Fruit fly (Drosophila melanogaster): ENCODE data around the gene Ir76a.
A peak's percentile ranks its signal among the peaks of the same experiment; 100 is the strongest.

Gene Ir76a

dm6 chr3L:19793438-19793998 is 5.6 kb upstream of the Ir76a start, which contains the start of the genes CG42637, Gyc76C and SREBP (continued):
- TF ChIP-seq Scr (GFP tag; IDR thresholded peaks at IDR 0.05; ENCODE audit: partially characterized antibody), result peak; percentile 15; the same call in 1 of the 2 replicates
- no peak for TF ChIP-seq CG13775 (GFP tag; optimal IDR thresholded peaks at IDR 0.05)
- TF ChIP-seq CG3995 (GFP tag; optimal IDR thresholded peaks at IDR 0.05), result no peak
- TF ChIP-seq CG34376 (GFP tag; optimal IDR thresholded peaks at IDR 0.05), result peak; percentile 19
- TF ChIP-seq Mrtf (GFP tag; IDR thresholded peaks at IDR 0.05), result no peak
- TF ChIP-seq CG11085 (GFP tag; IDR thresholded peaks at IDR 0.05), result no peak
- TF ChIP-seq TFAM (GFP tag; optimal IDR thresholded peaks at IDR 0.05), result no peak
- no peak for TF ChIP-seq CG12299 (tag; optimal IDR thresholded peaks at IDR 0.05)
- TF ChIP-seq hbn (GFP tag; IDR thresholded peaks at IDR 0.05; ENCODE audit: partially characterized antibody), result 0 out of 2 replicates have a peak, but pooled peaks have one; percentile 25
- TF ChIP-seq CG18011 (GFP tag; optimal IDR thresholded peaks at IDR 0.05), result no peak
- no peak for TF ChIP-seq gcm2 (GFP tag; optimal IDR thresholded peaks at IDR 0.05)
- TF ChIP-seq chm (GFP tag; IDR thresholded peaks at IDR 0.05), result peak; percentile 81
- peak; percentile 47 for TF ChIP-seq Abd-B (GFP tag; optimal IDR thresholded peaks at IDR 0.05)
- TF ChIP-seq CG17186 (GFP tag; optimal IDR thresholded peaks at IDR 0.05), result peak; percentile 56
- peak; percentile 31 for TF ChIP-seq Sry-β (GFP tag; optimal IDR thresholded peaks at IDR 0.05)
- peak; percentile 75 for TF ChIP-seq CTCF (GFP tag; optimal IDR thresholded peaks at IDR 0.05)
- TF ChIP-seq Chrac-16 (GFP tag; optimal IDR thresholded peaks at IDR 0.05), result no peak
- no peak for TF ChIP-seq dm (GFP tag; optimal IDR thresholded peaks at IDR 0.05)
- no peak for TF ChIP-seq CG33557 (GFP tag; optimal IDR thresholded peaks at IDR 0.05)
- no peak for TF ChIP-seq CG1024 (GFP tag; IDR thresholded peaks at IDR 0.05)
- peak; percentile 69 for TF ChIP-seq Opbp (GFP tag; IDR thresholded peaks at IDR 0.05; ENCODE audit: partially characterized antibody)
- no peak for TF ChIP-seq CG7556 (GFP tag; optimal IDR thresholded peaks at IDR 0.05)
- TF ChIP-seq Hr51 (GFP tag; optimal IDR thresholded peaks at IDR 0.05), result no peak
- peak; percentile 2 for TF ChIP-seq CG18619 (GFP tag; optimal IDR thresholded peaks at IDR 0.05)
- peak; percentile 56 for TF ChIP-seq BEAF-32 (GFP tag; optimal IDR thresholded peaks at IDR 0.05)
- TF ChIP-seq vvl (GFP tag; IDR thresholded peaks at IDR 0.05), result peak; percentile 77
- peak; percentile 48 for TF ChIP-seq CG13287 (GFP tag; IDR thresholded peaks at IDR 0.05; ENCODE audit: partially characterized antibody)
- peak; percentile 63 for TF ChIP-seq HmgZ (tag; optimal IDR thresholded peaks at IDR 0.05)
- peak; percentile 27; the same call in 1 of the 2 replicates for TF ChIP-seq sna (GFP tag; IDR thresholded peaks at IDR 0.05; ENCODE audit: partially characterized antibody)
- no peak for TF ChIP-seq fu2 (GFP tag; optimal IDR thresholded peaks at IDR 0.05)
- no peak for TF ChIP-seq Antp (GFP tag; optimal IDR thresholded peaks at IDR 0.05)
- no peak for TF ChIP-seq CG2875 (GFP tag; optimal IDR thresholded peaks at IDR 0.05)
- TF ChIP-seq CG14667 (GFP tag; IDR thresholded peaks at IDR 0.05), result no peak
- TF ChIP-seq CG14710 (tag; optimal IDR thresholded peaks at IDR 0.05), result peak; percentile 72
- TF ChIP-seq bcd (GFP tag; optimal IDR thresholded peaks at IDR 0.05), result no peak
- no peak for TF ChIP-seq dmrt99B (tag; optimal IDR thresholded peaks at IDR 0.05)
- TF ChIP-seq tll (GFP tag; optimal IDR thresholded peaks at IDR 0.05), result no peak
- no peak for TF ChIP-seq Hmx (GFP tag; optimal IDR thresholded peaks at IDR 0.05)
- no peak for TF ChIP-seq CG31441 (GFP tag; IDR thresholded peaks at IDR 0.05)
- no peak for TF ChIP-seq Atf3 (GFP tag; optimal IDR thresholded peaks at IDR 0.05)
- peak; percentile 85 for TF ChIP-seq Ets97D (GFP tag; optimal IDR thresholded peaks at IDR 0.05)
- no peak for TF ChIP-seq CG10959 (GFP tag; IDR thresholded peaks at IDR 0.05)
- TF ChIP-seq CG42726 (GFP tag; IDR thresholded peaks at IDR 0.05; ENCODE audit: partially characterized antibody), result peak; percentile 75
- TF ChIP-seq da (GFP tag; optimal IDR thresholded peaks at IDR 0.05), result no peak
- TF ChIP-seq schlank (tag; optimal IDR thresholded peaks at IDR 0.05), result no peak
- no peak; the same call in 1 of the 2 replicates for TF ChIP-seq ato (GFP tag; IDR thresholded peaks at IDR 0.05; ENCODE audit: partially characterized antibody)
- no peak for TF ChIP-seq CG12744 (GFP tag; optimal IDR thresholded peaks at IDR 0.05)
- peak; percentile 13 for TF ChIP-seq pb (GFP tag; optimal IDR thresholded peaks at IDR 0.05)
- peak; percentile 43; the same call in 1 of the 2 replicates for TF ChIP-seq stc (GFP tag; IDR thresholded peaks at IDR 0.05)
- TF ChIP-seq sima (GFP tag; optimal IDR thresholded peaks at IDR 0.05), result no peak
